Fruit fly (Drosophila melanogaster) whole organism, embryonic: ENCODE measurements around the gene ND-23.

Source experiments
- CG10565 ChIP-seq: fragments of 200-800 bp; sonication (Bioruptor generic); optimal IDR thresholded peaks from 3 replicates; lab custom pipeline; 2016; ENCODE audit warnings: missing biosample characterization, mild to moderate bottlenecking, missing genetic modification characterization
- CG11398 ChIP-seq: fragments of 200-800 bp; sonication (Bioruptor generic); optimal IDR thresholded peaks from 2 replicates; lab custom pipeline; 2016; ENCODE audit warnings: missing biosample characterization, missing genetic modification characterization
- CG1233 ChIP-seq: fragments of 200-800 bp; sonication (Bioruptor generic); optimal IDR thresholded peaks from 4 replicates; lab custom pipeline; 2018; ENCODE audit warnings: missing biosample characterization, mild to moderate bottlenecking, missing genetic modification characterization
- CG12391 ChIP-seq: fragments of 200-800 bp; sonication (Bioruptor generic); optimal IDR thresholded peaks from 3 replicates; lab custom pipeline; 2018; ENCODE audit warnings: missing biosample characterization, mild to moderate bottlenecking, missing genetic modification characterization, moderate library complexity
- CG13424 ChIP-seq: fragments of 200-800 bp; sonication (Bioruptor generic); optimal IDR thresholded peaks from 2 replicates; lab custom pipeline; 2019; ENCODE audit warnings: missing biosample characterization, mild to moderate bottlenecking, missing genetic modification characterization, moderate library complexity
- CG14441 ChIP-seq: fragments of 200-800 bp; sonication (Bioruptor generic); IDR thresholded peaks from 2 replicates; pipeline ENCODE4 v1.3.6; 2022; ENCODE audit warnings: missing biosample characterization, missing genetic modification characterization
- CG15479 ChIP-seq: fragments of 200-800 bp; sonication (Bioruptor generic); optimal IDR thresholded peaks from 3 replicates; lab custom pipeline; 2019; ENCODE audit warnings: missing biosample characterization, mild to moderate bottlenecking, missing genetic modification characterization, moderate library complexity
- CG17568 ChIP-seq: fragments of 200-800 bp; sonication (Bioruptor generic); optimal IDR thresholded peaks from 2 replicates; lab custom pipeline; 2018; ENCODE audit warnings: missing biosample characterization, mild to moderate bottlenecking, missing genetic modification characterization, moderate library complexity
- CG2202 ChIP-seq: fragments of 200-800 bp; sonication (Bioruptor generic); optimal IDR thresholded peaks from 2 replicates; lab custom pipeline; 2018; ENCODE audit warnings: missing biosample characterization, mild to moderate bottlenecking, missing genetic modification characterization
- CG2712 ChIP-seq: fragments of 200-800 bp; optimal IDR thresholded peaks from 3 replicates; lab custom pipeline; 2019; ENCODE audit warnings: missing biosample characterization, mild to moderate bottlenecking, missing genetic modification characterization, moderate library complexity
- CG3065 ChIP-seq: fragments of 200-800 bp; sonication (Bioruptor generic); optimal IDR thresholded peaks from 2 replicates; lab custom pipeline; 2016; ENCODE audit warnings: missing biosample characterization, missing genetic modification characterization
- CG3163 ChIP-seq: fragments of 200-800 bp; sonication (Bioruptor generic); optimal IDR thresholded peaks from 3 replicates; lab custom pipeline; 2016; ENCODE audit warnings: missing biosample characterization, missing genetic modification characterization
- CG34224 ChIP-seq: fragments of 200-800 bp; sonication (Bioruptor generic); IDR thresholded peaks from 3 replicates; pipeline ENCODE4 v1.3.6; 2022; ENCODE audit warnings: missing biosample characterization, missing genetic modification characterization; ENCODE audit not compliant: partially characterized antibody
- CG3838 ChIP-seq: fragments of 200-800 bp; sonication (Bioruptor generic); optimal IDR thresholded peaks from 3 replicates; lab custom pipeline; 2016; ENCODE audit warnings: missing biosample characterization, missing genetic modification characterization
- CG4282 ChIP-seq: fragments of 200-800 bp; sonication (Bioruptor generic); optimal IDR thresholded peaks from 2 replicates; lab custom pipeline; 2016; ENCODE audit warnings: missing biosample characterization, missing genetic modification characterization
- CG4328 ChIP-seq: fragments of 200-800 bp; sonication (Bioruptor generic); optimal IDR thresholded peaks from 3 replicates; lab custom pipeline; 2017; ENCODE audit warnings: missing biosample characterization, missing genetic modification reagents, missing genetic modification characterization
- CG4424 ChIP-seq: fragments of 200-800 bp; sonication (Bioruptor generic); optimal IDR thresholded peaks from 3 replicates; lab custom pipeline; 2016; ENCODE audit warnings: missing biosample characterization, missing genetic modification characterization
- CG6254 ChIP-seq: fragments of 200-800 bp; sonication (Bioruptor generic); optimal IDR thresholded peaks from 3 replicates; lab custom pipeline; 2017; ENCODE audit warnings: mild to moderate bottlenecking, missing biosample characterization, missing genetic modification reagents, missing genetic modification characterization
- CG7372 ChIP-seq: fragments of 200-800 bp; sonication (Bioruptor generic); IDR thresholded peaks from 2 replicates; pipeline ENCODE4 v1.3.6; 2022; ENCODE audit warnings: missing biosample characterization, missing genetic modification characterization
- CG7745 ChIP-seq: fragments of 200-800 bp; sonication (Bioruptor generic); optimal IDR thresholded peaks from 2 replicates; lab custom pipeline; 2018; ENCODE audit warnings: missing biosample characterization, mild to moderate bottlenecking, missing genetic modification characterization, moderate library complexity
- CG7839 ChIP-seq: fragments of 200-800 bp; sonication (Bioruptor generic); optimal IDR thresholded peaks from 3 replicates; lab custom pipeline; 2018; ENCODE audit warnings: missing biosample characterization, mild to moderate bottlenecking, missing genetic modification characterization, moderate library complexity
- CG8089 ChIP-seq: fragments of 200-800 bp; sonication (Bioruptor generic); optimal IDR thresholded peaks from 3 replicates; lab custom pipeline; 2016; ENCODE audit warnings: missing biosample characterization, missing genetic modification characterization
- CG8281 ChIP-seq: fragments of 200-800 bp; sonication (Bioruptor generic); optimal IDR thresholded peaks from 2 replicates; lab custom pipeline; 2018; ENCODE audit warnings: missing biosample characterization, mild to moderate bottlenecking, missing genetic modification characterization, moderate library complexity
- CG9876 ChIP-seq: fragments of 200-800 bp; sonication (Bioruptor generic); optimal IDR thresholded peaks from 2 replicates; lab custom pipeline; 2016; ENCODE audit warnings: missing biosample characterization, missing genetic modification characterization
- Dip2 ChIP-seq: fragments of 200-800 bp; sonication (Bioruptor generic); IDR thresholded peaks from 2 replicates; pipeline ENCODE4 v1.3.6; 2022; ENCODE audit warnings: missing biosample characterization, missing genetic modification characterization
- Ets97D ChIP-seq: fragments of 200-800 bp; sonication (Bioruptor generic); optimal IDR thresholded peaks from 3 replicates; lab custom pipeline; 2016; ENCODE audit warnings: missing biosample characterization, missing genetic modification characterization
- Gsc ChIP-seq: fragments of 200-800 bp; sonication (Bioruptor generic); IDR thresholded peaks from 2 replicates; pipeline ENCODE4 v1.3.6; 2022; ENCODE audit warnings: missing biosample characterization, missing genetic modification characterization
- H15 ChIP-seq: fragments of 200-800 bp; sonication (Bioruptor generic); IDR thresholded peaks from 3 replicates; pipeline ENCODE4 v1.3.6; 2022; ENCODE audit warnings: missing biosample characterization, missing genetic modification characterization
- Hr39 ChIP-seq: fragments of >200 bp; optimal IDR thresholded peaks from 2 replicates; lab custom pipeline; 2017
- Hsf ChIP-seq: fragments of 200-800 bp; sonication (Bioruptor generic); optimal IDR thresholded peaks from 3 replicates; lab custom pipeline; 2016; ENCODE audit warnings: missing biosample characterization, missing genetic modification characterization
- Lim3 ChIP-seq: fragments of 200-800 bp; sonication (Bioruptor generic); IDR thresholded peaks from 2 replicates; pipeline ENCODE4 v1.3.6; 2022; ENCODE audit warnings: missing biosample characterization, missing genetic modification characterization
- Meics ChIP-seq: fragments of 200-800 bp; sonication (Bioruptor generic); optimal IDR thresholded peaks from 2 replicates; lab custom pipeline; 2017; ENCODE audit warnings: missing biosample characterization, mild to moderate bottlenecking, missing genetic modification characterization
- NC2β ChIP-seq: fragments of 200-800 bp; sonication (Bioruptor generic); optimal IDR thresholded peaks from 2 replicates; lab custom pipeline; 2016; ENCODE audit warnings: missing biosample characterization, missing genetic modification characterization
- Ptx1 ChIP-seq: fragments of 200-800 bp; sonication (Bioruptor generic); IDR thresholded peaks from 2 replicates; pipeline ENCODE4 v1.3.6; 2022; ENCODE audit warnings: missing biosample characterization, missing genetic modification characterization
- Ravus ChIP-seq: fragments of 200-800 bp; sonication (Bioruptor generic); IDR thresholded peaks from 2 replicates; pipeline ENCODE4 v1.3.6; 2022; ENCODE audit warnings: missing biosample characterization, missing genetic modification characterization
- Sox102F ChIP-seq: fragments of 200-800 bp; sonication (Bioruptor generic); optimal IDR thresholded peaks from 2 replicates; lab custom pipeline; 2018; ENCODE audit warnings: missing biosample characterization, mild to moderate bottlenecking, missing genetic modification characterization, moderate library complexity
- Taf1 ChIP-seq: fragments of 200-800 bp; sonication (Bioruptor generic); IDR thresholded peaks from 2 replicates; pipeline ENCODE4 v1.3.6; 2022; ENCODE audit warnings: missing biosample characterization, missing genetic modification characterization
- bcd ChIP-seq: fragments of 200-800 bp; sonication (Bioruptor generic); optimal IDR thresholded peaks from 2 replicates; lab custom pipeline; 2017; ENCODE audit warnings: missing biosample characterization, mild to moderate bottlenecking, missing genetic modification characterization
- chm ChIP-seq: fragments of 200-800 bp; sonication (Bioruptor generic); IDR thresholded peaks from 2 replicates; pipeline ENCODE4 v1.3.6; 2022; ENCODE audit warnings: missing biosample characterization, missing genetic modification characterization
- corto ChIP-seq: fragments of 200-800 bp; sonication (Bioruptor generic); optimal IDR thresholded peaks from 2 replicates; lab custom pipeline; 2016; ENCODE audit warnings: missing biosample characterization, mild to moderate bottlenecking, missing genetic modification characterization, moderate library complexity
- croc ChIP-seq: fragments of 200-800 bp; sonication (Bioruptor generic); conservative IDR thresholded peaks from 3 replicates; pipeline ENCODE4 v1.3.6; 2022; ENCODE audit warnings: missing biosample characterization, missing genetic modification characterization
- dimm ChIP-seq: fragments of 200-800 bp; sonication (Bioruptor generic); IDR thresholded peaks from 2 replicates; pipeline ENCODE4 v1.3.6; 2022; ENCODE audit warnings: missing biosample characterization, missing genetic modification characterization
- esg ChIP-seq: fragments of 200-800 bp; sonication (Bioruptor generic); conservative IDR thresholded peaks from 2 replicates; pipeline ENCODE4 v1.3.6; 2022; ENCODE audit warnings: missing biosample characterization, missing genetic modification characterization
- ewg ChIP-seq: fragments of 200-800 bp; sonication (Bioruptor generic); optimal IDR thresholded peaks from 3 replicates; lab custom pipeline; 2017; ENCODE audit warnings: mild to moderate bottlenecking, missing biosample characterization, missing genetic modification reagents, missing genetic modification characterization
- exex ChIP-seq: fragments of 200-800 bp; sonication (Bioruptor generic); optimal IDR thresholded peaks from 4 replicates; lab custom pipeline; 2018; ENCODE audit warnings: missing biosample characterization, mild to moderate bottlenecking, missing genetic modification characterization, moderate library complexity
- her ChIP-seq: fragments of 200-800 bp; sonication (Bioruptor generic); optimal IDR thresholded peaks from 2 replicates; lab custom pipeline; 2016; ENCODE audit warnings: missing biosample characterization, missing genetic modification characterization
- jing ChIP-seq: fragments of 200-800 bp; sonication (Bioruptor generic); optimal IDR thresholded peaks from 2 replicates; lab custom pipeline; 2018; ENCODE audit warnings: missing biosample characterization, mild to moderate bottlenecking, missing genetic modification characterization
- kni ChIP-seq: fragments of 200-800 bp; sonication (Bioruptor generic); optimal IDR thresholded peaks from 3 replicates; lab custom pipeline; 2017; ENCODE audit warnings: mild to moderate bottlenecking, missing biosample characterization, missing genetic modification reagents, missing genetic modification characterization
- knrl ChIP-seq: fragments of 200-800 bp; sonication (Bioruptor generic); IDR thresholded peaks from 3 replicates; pipeline ENCODE4 v1.3.6; 2022; ENCODE audit warnings: missing biosample characterization, missing genetic modification characterization; ENCODE audit not compliant: partially characterized antibody
- sd ChIP-seq: fragments of 200-800 bp; sonication (Bioruptor generic); optimal IDR thresholded peaks from 3 replicates; lab custom pipeline; 2018; ENCODE audit warnings: missing biosample characterization, mild to moderate bottlenecking, missing genetic modification characterization, moderate library complexity
- slou ChIP-seq: fragments of 200-800 bp; sonication (Bioruptor generic); optimal IDR thresholded peaks from 3 replicates; lab custom pipeline; 2016; ENCODE audit warnings: missing biosample characterization, missing genetic modification characterization
- vvl ChIP-seq: fragments of 200-800 bp; sonication (Bioruptor generic); IDR thresholded peaks from 2 replicates; pipeline ENCODE4 v1.3.6; 2022; ENCODE audit warnings: missing biosample characterization, missing genetic modification characterization

Gene ND-23

dm6 chr3R:15793372-15793802 lies 43.5 kb downstream of the ND-23 start, which contains the start of gene nsl1 (continued):
- no peak; the same call in 1 of the 2 replicates for TF ChIP-seq Taf1 (GFP tag; lab: Robert Waterston, UW)
- no peak for TF ChIP-seq dimm (GFP tag; lab: Robert Waterston, UW)
- no peak for TF ChIP-seq Lim3 (GFP tag; lab: Robert Waterston, UW)
- TF ChIP-seq Gsc (GFP tag; lab: Robert Waterston, UW), result no peak
- no peak for TF ChIP-seq CG4328 (GFP tag; lab: Kevin White, UChicago)
- no peak; the same call in 1 of the 2 replicates for TF ChIP-seq chm (GFP tag; lab: Robert Waterston, UW)
- peak; percentile 73 for TF ChIP-seq corto (GFP tag; lab: Kevin White, UChicago)
- TF ChIP-seq Dip2 (GFP tag; lab: Robert Waterston, UW), result no peak
- peak; percentile 54 for TF ChIP-seq CG12391 (tag; lab: Kevin White, UChicago)
- TF ChIP-seq Hsf (GFP tag; lab: Kevin White, UChicago), result peak; percentile 11
- TF ChIP-seq CG4282, result no peak
- TF ChIP-seq CG34224 (GFP tag; lab: Robert Waterston, UW), result peak; percentile 98
- no peak for TF ChIP-seq exex (tag; lab: Kevin White, UChicago)
- no peak for TF ChIP-seq NC2β
- TF ChIP-seq CG11398, result no peak
- no peak for TF ChIP-seq sd (tag; lab: Kevin White, UChicago)
- peak; percentile 16 for TF ChIP-seq CG3065
- no peak for TF ChIP-seq Sox102F (GFP tag; lab: Kevin White, UChicago)
- TF ChIP-seq esg, result 0 out of 2 replicates have a peak, but pooled peaks have one; percentile 6
- peak; percentile 66 for TF ChIP-seq Ets97D (GFP tag; lab: Kevin White, UChicago)
- peak; percentile 89 for TF ChIP-seq ewg (GFP tag; lab: Kevin White, UChicago)
- peak; percentile 11 for TF ChIP-seq CG1233
- no peak for TF ChIP-seq CG7745
- no peak for TF ChIP-seq her (GFP tag; lab: Kevin White, UChicago)
- TF ChIP-seq CG7372 (GFP tag; lab: Robert Waterston, UW), result no peak
- TF ChIP-seq CG8281 (tag; lab: Kevin White, UChicago), result no peak
- peak; percentile 69; the same call in 1 of the 2 replicates for TF ChIP-seq vvl (GFP tag; lab: Robert Waterston, UW)
- TF ChIP-seq Hr39 (lab: Kevin White, UChicago), result no peak
- no peak for TF ChIP-seq CG9876
- no peak for TF ChIP-seq CG8089 (GFP tag; lab: Kevin White, UChicago)
- TF ChIP-seq CG13424 (tag; lab: Kevin White, UChicago), result peak; percentile 2
- peak; percentile 46 for TF ChIP-seq CG4424 (GFP tag; lab: Kevin White, UChicago)
- no peak for TF ChIP-seq CG6254 (GFP tag; lab: Kevin White, UChicago)
- TF ChIP-seq kni, result peak; percentile 46
- no peak for TF ChIP-seq CG3838 (GFP tag; lab: Kevin White, UChicago)
- peak; percentile 7 for TF ChIP-seq slou (GFP tag; lab: Kevin White, UChicago)
- TF ChIP-seq CG14441 (GFP tag; lab: Robert Waterston, UW), result 0 out of 2 replicates have a peak, but pooled peaks have one; percentile 24
- TF ChIP-seq Meics (GFP tag; lab: Kevin White, UChicago), result peak; percentile 9
- no peak for TF ChIP-seq CG2202
- TF ChIP-seq Ptx1, result peak; percentile 37; the same call in 1 of the 2 replicates
- TF ChIP-seq CG10565 (GFP tag; lab: Kevin White, UChicago), result no peak
- TF ChIP-seq CG17568, result no peak
- TF ChIP-seq bcd (GFP tag; lab: Kevin White, UChicago), result peak; percentile 48
- no peak for TF ChIP-seq CG3163
- peak; percentile 74 for TF ChIP-seq CG2712 (tag; lab: Kevin White, UChicago)
- TF ChIP-seq croc, result no peak
- TF ChIP-seq jing (GFP tag; lab: Kevin White, UChicago), result no peak
- TF ChIP-seq CG15479 (GFP tag; lab: Kevin White, UChicago), result no peak
- peak; percentile 21 for TF ChIP-seq CG7839 (tag; lab: Kevin White, UChicago)
- no peak for TF ChIP-seq H15 (GFP tag; lab: Robert Waterston, UW)
- peak; percentile 97 for TF ChIP-seq knrl (GFP tag; lab: Robert Waterston, UW)
- no peak for TF ChIP-seq Ravus (GFP tag; lab: Robert Waterston, UW)
